Fruit fly (Drosophila melanogaster) whole organism, prepupa: ENCODE data around the gene RpS8.

Experiments
- CG10631 ChIP-seq: fragments of 200-800 bp; sonication (Bioruptor generic); optimal IDR thresholded peaks from 2 replicates; lab custom pipeline; 2016; ENCODE audit warnings: missing biosample characterization, missing genetic modification characterization
- CG11294 ChIP-seq: fragments of 200-800 bp; sonication (Bioruptor generic); IDR thresholded peaks from 2 replicates; pipeline ENCODE4 v1.3.6; 2022; ENCODE audit warnings: missing biosample characterization, missing genetic modification characterization
- CG11762 ChIP-seq: fragments of 200-800 bp; sonication (Bioruptor generic); optimal IDR thresholded peaks from 3 replicates; lab custom pipeline; 2016; ENCODE audit warnings: missing biosample characterization, missing genetic modification characterization; ENCODE audit not compliant: insufficient read depth
- CG11902 ChIP-seq: fragments of 200-800 bp; sonication (Bioruptor generic); optimal IDR thresholded peaks from 3 replicates; lab custom pipeline; 2016; ENCODE audit warnings: missing biosample characterization, missing genetic modification characterization
- CG15336 ChIP-seq: fragments of 200-800 bp; sonication (Bioruptor generic); IDR thresholded peaks from 2 replicates; pipeline ENCODE4 v1.3.6; 2022; ENCODE audit warnings: missing biosample characterization, missing genetic modification characterization
- CG1621 ChIP-seq: fragments of 200-800 bp; sonication (Bioruptor generic); optimal IDR thresholded peaks from 3 replicates; lab custom pipeline; 2018; ENCODE audit warnings: missing biosample characterization, mild to moderate bottlenecking, missing genetic modification characterization
- CG16779 ChIP-seq: fragments of 200-800 bp; sonication (Bioruptor generic); optimal IDR thresholded peaks from 3 replicates; lab custom pipeline; 2017; ENCODE audit warnings: missing biosample characterization, mild to moderate bottlenecking, missing genetic modification characterization
- CG3032 ChIP-seq: fragments of 200-800 bp; optimal IDR thresholded peaks from 2 replicates; lab custom pipeline; 2019; ENCODE audit warnings: missing biosample characterization, mild to moderate bottlenecking, missing genetic modification characterization, moderate library complexity
- CG31627 ChIP-seq: fragments of 200-800 bp; sonication (Bioruptor generic); optimal IDR thresholded peaks from 3 replicates; lab custom pipeline; 2016; ENCODE audit warnings: missing biosample characterization, missing genetic modification characterization
- CG32006 ChIP-seq: fragments of 200-800 bp; sonication (Bioruptor generic); optimal IDR thresholded peaks from 3 replicates; lab custom pipeline; 2017; ENCODE audit warnings: missing biosample characterization, mild to moderate bottlenecking, missing genetic modification characterization
- CG34406 ChIP-seq: fragments of 200-800 bp; sonication (Bioruptor generic); optimal IDR thresholded peaks from 3 replicates; lab custom pipeline; 2016; ENCODE audit warnings: missing biosample characterization, missing genetic modification characterization
- CG3919 ChIP-seq: fragments of 200-800 bp; sonication (Bioruptor generic); optimal IDR thresholded peaks from 3 replicates; lab custom pipeline; 2016; ENCODE audit warnings: missing biosample characterization, missing genetic modification characterization
- CG4318 ChIP-seq: fragments of 200-800 bp; sonication (Bioruptor generic); optimal IDR thresholded peaks from 3 replicates; lab custom pipeline; 2017; ENCODE audit warnings: missing biosample characterization, mild to moderate bottlenecking, missing genetic modification characterization
- CG6163 ChIP-seq: fragments of 200-800 bp; sonication (Bioruptor generic); IDR thresholded peaks from 3 replicates; pipeline ENCODE4 v1.3.6; 2022; ENCODE audit warnings: missing biosample characterization, missing genetic modification characterization
- CG6276 ChIP-seq: fragments of 200-800 bp; sonication (Bioruptor generic); optimal IDR thresholded peaks from 2 replicates; lab custom pipeline; 2017; ENCODE audit warnings: missing biosample characterization, mild to moderate bottlenecking, missing genetic modification characterization
- CG6792 ChIP-seq: fragments of 200-800 bp; sonication (Bioruptor generic); optimal IDR thresholded peaks from 3 replicates; lab custom pipeline; 2016; ENCODE audit warnings: missing biosample characterization, missing genetic modification characterization
- CG7368 ChIP-seq: fragments of 200-800 bp; sonication (Bioruptor generic); optimal IDR thresholded peaks from 3 replicates; lab custom pipeline; 2016; ENCODE audit warnings: missing biosample characterization, missing genetic modification characterization
- CG8119 ChIP-seq: fragments of 200-800 bp; sonication (Bioruptor generic); IDR thresholded peaks from 3 replicates; pipeline ENCODE4 v1.3.6; 2022; ENCODE audit warnings: missing biosample characterization, missing genetic modification characterization
- CG9139 ChIP-seq: fragments of 200-800 bp; sonication (Bioruptor generic); optimal IDR thresholded peaks from 3 replicates; lab custom pipeline; 2017; ENCODE audit warnings: missing biosample characterization, mild to moderate bottlenecking, missing genetic modification characterization
- Ets21C ChIP-seq: fragments of 200-800 bp; sonication (Bioruptor generic); optimal IDR thresholded peaks from 3 replicates; lab custom pipeline; 2016; ENCODE audit warnings: missing biosample characterization, missing genetic modification characterization
- Gug ChIP-seq: fragments of 200-800 bp; sonication (Bioruptor generic); IDR thresholded peaks from 2 replicates; pipeline ENCODE4 v1.3.6; 2022; ENCODE audit warnings: missing biosample characterization, missing genetic modification characterization
- Hr38 ChIP-seq: sonication (Bioruptor generic); optimal IDR thresholded peaks from 2 replicates; lab custom pipeline; 2016; ENCODE audit warnings: missing biosample characterization, missing genetic modification characterization
- Hr39 ChIP-seq: fragments of 200-800 bp; sonication (Bioruptor generic); optimal IDR thresholded peaks from 2 replicates; lab custom pipeline; 2016; ENCODE audit warnings: missing biosample characterization, missing genetic modification characterization
- Hr4 ChIP-seq: fragments of 200-800 bp; sonication (Bioruptor generic); optimal IDR thresholded peaks from 3 replicates; lab custom pipeline; 2016; ENCODE audit warnings: missing biosample characterization, missing genetic modification characterization
- Lpt ChIP-seq: fragments of 200-800 bp; sonication (Bioruptor generic); optimal IDR thresholded peaks from 3 replicates; lab custom pipeline; 2016; ENCODE audit warnings: missing biosample characterization, missing genetic modification characterization
- Met ChIP-seq: fragments of 200-800 bp; sonication (Bioruptor generic); optimal IDR thresholded peaks from 3 replicates; lab custom pipeline; 2016; ENCODE audit warnings: missing biosample characterization, missing genetic modification characterization
- OdsH ChIP-seq: fragments of 200-800 bp; sonication (Bioruptor generic); optimal IDR thresholded peaks from 3 replicates; lab custom pipeline; 2016; ENCODE audit warnings: missing biosample characterization, missing genetic modification characterization
- Smox ChIP-seq: fragments of 200-800 bp; sonication (Bioruptor generic); optimal IDR thresholded peaks from 3 replicates; lab custom pipeline; 2016; ENCODE audit warnings: missing biosample characterization, missing genetic modification characterization
- Sox15 ChIP-seq: fragments of 200-800 bp; sonication (Bioruptor generic); optimal IDR thresholded peaks from 3 replicates; lab custom pipeline; 2016; ENCODE audit warnings: missing biosample characterization, missing genetic modification characterization
- achi ChIP-seq: fragments of 200-800 bp; sonication (Bioruptor generic); optimal IDR thresholded peaks from 3 replicates; lab custom pipeline; 2016; ENCODE audit warnings: missing biosample characterization, missing genetic modification characterization
- acj6 ChIP-seq: fragments of 200-800 bp; sonication (Bioruptor generic); optimal IDR thresholded peaks from 3 replicates; lab custom pipeline; 2016; ENCODE audit warnings: missing biosample characterization, missing genetic modification characterization
- cyc ChIP-seq: fragments of 200-800 bp; sonication (Bioruptor generic); optimal IDR thresholded peaks from 3 replicates; lab custom pipeline; 2016; ENCODE audit warnings: missing biosample characterization, missing genetic modification characterization
- dac ChIP-seq: fragments of 200-800 bp; sonication (Bioruptor generic); optimal IDR thresholded peaks from 2 replicates; lab custom pipeline; 2017; ENCODE audit warnings: missing biosample characterization, mild to moderate bottlenecking, missing genetic modification characterization
- dsx ChIP-seq: fragments of 200-800 bp; optimal IDR thresholded peaks from 3 replicates; lab custom pipeline; 2019; ENCODE audit warnings: missing biosample characterization, mild to moderate bottlenecking, missing genetic modification characterization, moderate library complexity; ENCODE audit not compliant: poor library complexity, severe bottlenecking
- eg ChIP-seq: fragments of 200-800 bp; sonication (Bioruptor generic); IDR thresholded peaks from 3 replicates; pipeline ENCODE4 v1.3.6; 2022; ENCODE audit warnings: missing biosample characterization, missing genetic modification characterization
- fd59A ChIP-seq: fragments of 200-800 bp; sonication (Bioruptor generic); optimal IDR thresholded peaks from 2 replicates; lab custom pipeline; 2017; ENCODE audit warnings: missing biosample characterization, mild to moderate bottlenecking, missing genetic modification characterization, missing genetic modification reagents
- fkh ChIP-seq: fragments of 200-800 bp; sonication (Bioruptor generic); optimal IDR thresholded peaks from 3 replicates; lab custom pipeline; 2017; ENCODE audit warnings: missing biosample characterization, mild to moderate bottlenecking, missing genetic modification characterization, moderate library complexity
- net ChIP-seq: fragments of 200-800 bp; sonication (Bioruptor generic); optimal IDR thresholded peaks from 3 replicates; lab custom pipeline; 2016; ENCODE audit warnings: missing biosample characterization, missing genetic modification characterization
- pdm3 ChIP-seq: fragments of 200-800 bp; sonication (Bioruptor generic); optimal IDR thresholded peaks from 3 replicates; lab custom pipeline; 2016; ENCODE audit warnings: missing biosample characterization, missing genetic modification characterization
- salr ChIP-seq, 2 experiments: fragments of 200-800 bp; sonication (Bioruptor generic); optimal IDR thresholded peaks; 3 replicates each; lab custom pipeline; 2016 to 2018; ENCODE audit warnings: missing biosample characterization in 2 of 2, missing genetic modification characterization in 2 of 2, mild to moderate bottlenecking in 1 of 2
- spab ChIP-seq: fragments of 200-800 bp; sonication (Bioruptor generic); optimal IDR thresholded peaks from 2 replicates; lab custom pipeline; 2017; ENCODE audit warnings: missing biosample characterization, mild to moderate bottlenecking, missing genetic modification characterization, missing genetic modification reagents
- ss ChIP-seq, 2 experiments: fragments of 200-800 bp; sonication (Bioruptor generic); optimal IDR thresholded peaks; 2 replicates in 1 of 2; 3 replicates in 1 of 2; lab custom pipeline; 2017 to 2018; ENCODE audit warnings: mild to moderate bottlenecking in 2 of 2, missing biosample characterization in 2 of 2, missing genetic modification characterization in 2 of 2, moderate library complexity in 1 of 2
- svp ChIP-seq: fragments of 200-800 bp; sonication (Bioruptor generic); peaks from one replicate; lab custom pipeline; 2016; ENCODE audit warnings: missing biosample characterization, missing genetic modification characterization
- topi ChIP-seq: fragments of 200-800 bp; sonication (Bioruptor generic); optimal IDR thresholded peaks from 3 replicates; lab custom pipeline; 2016; ENCODE audit warnings: missing biosample characterization, missing genetic modification characterization
- vri ChIP-seq: fragments of 200-800 bp; sonication (Bioruptor generic); optimal IDR thresholded peaks from 3 replicates; lab custom pipeline; 2016; ENCODE audit warnings: missing biosample characterization, mild to moderate bottlenecking, missing genetic modification characterization

Gene RpS8

DNA sequence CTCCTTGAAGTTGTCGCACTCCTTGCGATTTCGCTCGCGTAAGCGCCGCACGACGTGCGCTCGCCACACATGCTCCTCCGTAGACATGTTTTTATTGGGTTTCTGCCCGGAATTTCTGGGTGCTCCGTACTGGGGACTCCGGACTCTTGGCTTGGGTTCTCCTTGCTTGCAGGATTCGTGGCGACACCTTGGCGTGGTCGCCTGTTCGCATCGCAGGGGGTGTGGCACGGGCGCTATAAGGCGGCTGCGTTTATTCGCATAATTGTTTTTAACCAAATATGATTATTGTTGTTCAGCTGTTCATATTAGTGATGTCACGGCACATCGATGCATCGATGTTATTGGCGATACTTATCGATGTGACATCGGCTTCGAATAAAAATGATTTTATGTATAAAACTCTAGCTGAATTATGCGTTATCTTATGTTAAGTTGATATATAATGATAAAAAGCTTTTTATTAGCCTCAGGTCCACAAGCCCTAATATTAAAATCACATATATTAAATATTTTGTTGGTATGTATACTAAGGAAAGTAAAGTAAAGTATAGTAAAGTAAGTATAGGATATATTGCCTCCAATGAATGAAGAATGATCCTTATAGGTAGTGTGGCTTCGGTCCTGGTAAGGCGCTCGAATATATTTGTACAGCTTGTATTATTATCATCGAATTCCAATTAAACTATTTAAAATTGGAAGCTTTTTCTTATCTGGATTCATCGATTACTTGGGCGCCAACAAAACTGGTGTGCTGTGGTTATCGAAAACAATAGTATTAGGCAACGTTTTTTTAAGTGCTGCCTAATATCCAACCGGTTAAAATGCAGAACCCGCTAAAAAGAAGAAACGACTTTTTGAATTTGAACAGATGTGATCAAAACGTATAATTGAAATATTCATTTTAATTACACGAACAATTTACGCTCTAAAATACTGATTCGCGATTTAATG lies 26.3 kb upstream of the RpS8 start, which contains the start of gene Atg16 (continued):
- TF ChIP-seq Hr38 (no peak), dac (GFP tag; lab: Kevin White, UChicago) (no peak), spab (GFP tag; lab: Kevin White, UChicago) (no peak), CG31627 (GFP tag; lab: Kevin White, UChicago) (no peak), CG32006 (no peak), CG15336 (no peak), svp (GFP tag; lab: Kevin White, UChicago) (no peak), CG11762 (no peak), Sox15 (GFP tag; lab: Kevin White, UChicago) (no peak), Gug (GFP tag; lab: Robert Waterston, UW) (no peak), fkh (GFP tag; lab: Kevin White, UChicago) (no peak), Lpt (GFP tag; lab: Kevin White, UChicago) (no peak), CG34406 (GFP tag; lab: Kevin White, UChicago) (no peak), eg (GFP tag; lab: Robert Waterston, UW) (no peak), fd59A (no peak), CG1621 (peak; percentile 30), CG10631 (GFP tag; lab: Kevin White, UChicago) (peak; percentile 1)

DNA sequence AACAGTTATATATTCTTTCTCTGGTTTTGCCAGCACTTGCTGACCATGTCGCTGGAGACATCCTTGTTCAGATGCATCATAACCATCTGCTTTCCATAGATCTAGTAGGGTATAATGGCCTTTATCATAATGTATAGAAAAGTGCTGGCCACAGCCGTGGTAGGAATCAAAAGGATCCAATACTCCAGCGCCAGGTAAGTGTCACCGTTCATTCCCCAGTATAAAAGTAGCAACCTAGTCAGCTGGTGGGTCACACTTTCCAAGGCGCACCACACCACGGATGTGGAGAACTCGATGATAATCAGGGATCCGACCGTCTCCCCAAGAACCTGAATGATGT lies 25.7 kb upstream of the RpS8 start, which contains the start of gene Prtl99C:
Gene Prtl99C (plus strand): TSS at position 241 of the 340 bp plus-strand sequence.
- TF ChIP-seq pdm3 (GFP tag; lab: Kevin White, UChicago): no peak
- TF ChIP-seq CG11294 (GFP tag; lab: Robert Waterston, UW): no peak
- TF ChIP-seq fkh (GFP tag; lab: Kevin White, UChicago): no peak
- TF ChIP-seq salr (GFP tag; optimal IDR thresholded peaks at IDR 0.05; lab: Kevin White, UChicago): no peak
- no peak for TF ChIP-seq CG1621
- no peak for TF ChIP-seq vri
- no peak for TF ChIP-seq topi (GFP tag; lab: Kevin White, UChicago)
- no peak for TF ChIP-seq fd59A
- no peak for TF ChIP-seq Smox
- no peak for TF ChIP-seq CG3032 (tag; lab: Kevin White, UChicago)
- TF ChIP-seq CG6163: no peak
- no peak for TF ChIP-seq Lpt (GFP tag; lab: Kevin White, UChicago)
- no peak for TF ChIP-seq CG11762
- no peak for TF ChIP-seq CG3919 (GFP tag; lab: Kevin White, UChicago)
- no peak for TF ChIP-seq Sox15 (GFP tag; lab: Kevin White, UChicago)
- no peak for TF ChIP-seq OdsH (GFP tag; lab: Kevin White, UChicago)
- no peak for TF ChIP-seq CG6792
- TF ChIP-seq dsx: no peak
- TF ChIP-seq acj6: no peak
- TF ChIP-seq Ets21C: no peak

DNA sequence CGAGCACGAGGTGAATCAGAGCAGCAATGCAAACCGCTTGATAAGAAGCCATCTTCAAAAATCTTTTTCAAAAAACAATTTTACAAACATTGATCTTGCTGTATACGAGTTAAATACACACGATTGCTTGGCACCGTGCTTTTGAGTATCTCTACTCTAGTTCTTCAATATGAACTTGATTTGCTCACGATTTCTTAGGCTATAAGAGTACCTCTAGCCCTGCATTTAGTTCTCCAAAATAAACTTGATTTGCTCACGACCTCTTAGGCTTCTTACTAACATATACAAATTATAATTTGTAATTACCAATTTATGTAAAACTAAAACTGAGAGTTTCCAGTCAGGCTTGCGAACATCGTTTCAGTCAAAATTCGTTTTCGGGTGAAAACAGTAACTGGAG lies 25.2 kb upstream of the RpS8 start, which contains the start of gene CG42592:
Gene CG42592 (minus strand): TSS at position 101 of the 400 bp plus-strand sequence.
- TF ChIP-seq acj6: no peak
- TF ChIP-seq CG1621: no peak
- no peak for TF ChIP-seq dac (GFP tag; lab: Kevin White, UChicago)
- no peak for TF ChIP-seq CG7368 (GFP tag; lab: Kevin White, UChicago)
- TF ChIP-seq cyc (GFP tag; lab: Kevin White, UChicago): no peak
- TF ChIP-seq topi (GFP tag; lab: Kevin White, UChicago): no peak
- no peak for TF ChIP-seq salr (GFP tag; optimal IDR thresholded peaks at IDR 0.05; lab: Kevin White, UChicago)
- no peak for TF ChIP-seq CG9139
- no peak for TF ChIP-seq CG31627 (GFP tag; lab: Kevin White, UChicago)
- no peak for TF ChIP-seq CG3919 (GFP tag; lab: Kevin White, UChicago)
- no peak for TF ChIP-seq net
- TF ChIP-seq svp (GFP tag; lab: Kevin White, UChicago): no peak

DNA sequence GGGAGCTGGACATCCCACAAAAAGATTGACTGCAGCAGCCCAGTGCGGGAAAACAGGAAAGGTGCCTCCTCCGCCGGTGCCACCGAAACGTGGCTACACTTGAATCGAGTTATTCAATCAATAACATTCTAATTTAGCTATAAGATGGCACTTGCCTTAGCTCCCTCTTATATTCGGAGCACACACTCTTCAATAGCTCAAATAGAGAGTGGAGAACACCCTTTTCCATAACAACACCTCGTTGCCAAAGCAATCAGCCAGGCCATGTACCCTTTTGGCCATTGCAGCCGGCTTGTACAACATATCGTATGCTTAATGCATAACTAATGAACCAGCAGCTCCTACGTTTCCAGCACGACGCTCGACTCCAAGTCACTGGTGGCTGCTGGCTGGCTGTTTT lies 23.6 kb upstream of the RpS8 start:
- TF ChIP-seq acj6 (no peak), CG4318 (GFP tag; lab: Kevin White, UChicago) (no peak), CG6163 (0 out of 3 replicates have a peak, but pooled peaks have one; percentile 49), achi (no peak), pdm3 (GFP tag; lab: Kevin White, UChicago) (peak; percentile 4), CG3919 (GFP tag; lab: Kevin White, UChicago) (no peak), dsx (no peak), Hr39 (GFP tag; lab: Kevin White, UChicago) (no peak), CG11902 (GFP tag; lab: Kevin White, UChicago) (no peak), CG16779 (tag; lab: Kevin White, UChicago) (no peak), Hr4 (GFP tag; lab: Kevin White, UChicago) (peak; percentile 42), CG6276 (no peak), Met (no peak), CG8119 (GFP tag; lab: Robert Waterston, UW) (peak; percentile 72; the same call in 2 of the 3 replicates), ss (GFP tag; optimal IDR thresholded peaks at IDR 0.05; lab: Kevin White, UChicago) (peak in 1 of 2 experiments; percentile 34), CG34406 (GFP tag; lab: Kevin White, UChicago) (no peak)
